Worm (Caenorhabditis elegans) whole organism, L4/young adult: ENCODE data around the gene C05D9.9.

Experiments used
- dao-5 ChIP-seq: sonication (generic microtip); optimal IDR thresholded peaks from 2 replicates; lab custom pipeline; 2016; ENCODE audit warnings: missing genotype, missing genetic modification characterization, moderate library complexity, missing compliant biosample characterization
- him-1 ChIP-seq: sonication (generic microtip); optimal IDR thresholded peaks from 2 replicates; lab custom pipeline; 2016; ENCODE audit warnings: missing genotype, missing genetic modification reagents, missing genetic modification characterization, missing compliant biosample characterization

- no peak for TF ChIP-seq him-1 (tag; lab: Kevin White, UChicago)
- no peak for TF ChIP-seq dao-5 (tag; lab: Kevin White, UChicago)
These were observed 34.4 kb downstream of the C05D9.9 start for ce11 chrX:1089676-1090075.
